Worm (Caenorhabditis elegans) whole organism, late embryonic: ENCODE results near the gene srd-38.

Source experiments
- ceh-24 ChIP-seq: sonication (generic microtip); optimal IDR thresholded peaks from 2 replicates; lab custom pipeline; 2016; ENCODE audit warnings: mild to moderate bottlenecking, missing genetic modification characterization, missing compliant biosample characterization
- elt-4 ChIP-seq: sonication (generic microtip); optimal IDR thresholded peaks from 2 replicates; lab custom pipeline; 2016; ENCODE audit warnings: missing genetic modification characterization, missing compliant biosample characterization
- ets-4 ChIP-seq: sonication (generic microtip); optimal IDR thresholded peaks from 2 replicates; lab custom pipeline; 2016; ENCODE audit warnings: missing genetic modification characterization, missing compliant biosample characterization
- hlh-30 ChIP-seq: sonication (generic microtip); optimal IDR thresholded peaks from 2 replicates; lab custom pipeline; 2017; ENCODE audit warnings: antibody characterized with exemption, missing genetic modification characterization, missing compliant biosample characterization; ENCODE audit not compliant: insufficient read depth
- lin-11 ChIP-seq: fragments of 200-800 bp; sonication (Bioruptor generic); optimal IDR thresholded peaks from 2 replicates; lab custom pipeline; 2018; ENCODE audit warnings: mild to moderate bottlenecking, missing genetic modification characterization, missing compliant biosample characterization
- nhr-11 ChIP-seq: fragments of 150-350 bp; optimal IDR thresholded peaks from 2 replicates; lab custom pipeline; 2014; ENCODE audit warnings: missing biosample characterization, missing genetic modification characterization
- npax-4 ChIP-seq: sonication (generic microtip); optimal IDR thresholded peaks from 2 replicates; lab custom pipeline; 2016; ENCODE audit warnings: missing genetic modification characterization, missing compliant biosample characterization
- pag-3 ChIP-seq: sonication (generic microtip); optimal IDR thresholded peaks from 2 replicates; lab custom pipeline; 2016; ENCODE audit warnings: missing compliant biosample characterization, missing genetic modification characterization, borderline replicate concordance
- sdc-2 ChIP-seq: sonication (generic microtip); optimal IDR thresholded peaks from 2 replicates; lab custom pipeline; 2016; ENCODE audit warnings: missing genotype, missing genetic modification characterization, missing compliant biosample characterization
- tbx-2 ChIP-seq: sonication (generic microtip); optimal IDR thresholded peaks from 2 replicates; lab custom pipeline; 2016; ENCODE audit warnings: missing genetic modification characterization, missing compliant biosample characterization
- zip-5 ChIP-seq: sonication (generic microtip); optimal IDR thresholded peaks from 2 replicates; lab custom pipeline; 2016; ENCODE audit warnings: missing genetic modification characterization, missing compliant biosample characterization

- no peak for TF ChIP-seq ets-4 (tag; lab: Kevin White, UChicago)
- no peak for TF ChIP-seq pag-3
- no peak for TF ChIP-seq tbx-2
- TF ChIP-seq zip-5 (tag; lab: Kevin White, UChicago), result no peak
- TF ChIP-seq elt-4 (tag; lab: Kevin White, UChicago), result no peak
- TF ChIP-seq nhr-11 (tag; lab: Kevin White, UChicago), result no peak
- no peak for TF ChIP-seq ceh-24 (tag; lab: Kevin White, UChicago)
- TF ChIP-seq sdc-2 (tag; lab: Kevin White, UChicago), result no peak
- no peak for TF ChIP-seq lin-11 (tag; lab: Kevin White, UChicago)
- TF ChIP-seq hlh-30 (tag; lab: Kevin White, UChicago), result no peak
- TF ChIP-seq npax-4 (tag; lab: Kevin White, UChicago), result no peak
Measured at ce11 chrX:13315093-13315492, 23.5 kb downstream of the srd-38 start.
